Fruit fly (Drosophila melanogaster): ENCODE measurements around the gene CG15472.

- TF ChIP-seq h (GFP tag; optimal IDR thresholded peaks at IDR 0.05) (no peak), Rel (GFP tag; optimal IDR thresholded peaks at IDR 0.05) (no peak), Rel (tag; optimal IDR thresholded peaks at IDR 0.05) (no peak), Dfd (GFP tag; optimal IDR thresholded peaks at IDR 0.05) (no peak), Jra (GFP tag; optimal IDR thresholded peaks at IDR 0.05) (no peak), usp (GFP tag; optimal IDR thresholded peaks at IDR 0.05) (no peak)
Measured at dm6 chrX:4770037-4770436, at the start of gene CG15472.

All from whole organism, wandering third instar larva.